Fruit fly (Drosophila melanogaster) whole organism, pupa: Measurements from ENCODE around the gene Gr94a.
A peak's percentile ranks its signal among the peaks of the same experiment; 100 is the strongest.

Experiments
- CG10348 ChIP-seq: fragments of 200-800 bp; sonication (Bioruptor generic); IDR thresholded peaks from 2 replicates; pipeline ENCODE4 v1.3.6; 2022; ENCODE audit warnings: missing biosample characterization, missing genetic modification characterization
- CG12605 ChIP-seq: fragments of 200-800 bp; sonication (Bioruptor generic); IDR thresholded peaks from 2 replicates; pipeline ENCODE4 v1.3.6; 2022; ENCODE audit warnings: missing biosample characterization, missing genetic modification characterization
- CG13204 ChIP-seq: fragments of 200-800 bp; sonication (Bioruptor generic); optimal IDR thresholded peaks from 2 replicates; lab custom pipeline; 2018; ENCODE audit warnings: missing biosample characterization, mild to moderate bottlenecking, missing genetic modification characterization, moderate library complexity
- CG14655 ChIP-seq: fragments of 200-800 bp; sonication (Bioruptor generic); optimal IDR thresholded peaks from 3 replicates; lab custom pipeline; 2017; ENCODE audit warnings: mild to moderate bottlenecking, missing biosample characterization, missing genetic modification reagents, missing genetic modification characterization
- CG15710 ChIP-seq: fragments of 200-800 bp; sonication (Bioruptor generic); optimal IDR thresholded peaks from 2 replicates; lab custom pipeline; 2018; ENCODE audit warnings: missing biosample characterization, mild to moderate bottlenecking, missing genetic modification characterization, moderate library complexity
- CG17806 ChIP-seq: fragments of 200-800 bp; sonication (Bioruptor generic); optimal IDR thresholded peaks from 2 replicates; lab custom pipeline; 2018; ENCODE audit warnings: missing biosample characterization, mild to moderate bottlenecking, missing genetic modification characterization, moderate library complexity
- CG8159 ChIP-seq: fragments of 200-800 bp; sonication (Bioruptor generic); optimal IDR thresholded peaks from 3 replicates; lab custom pipeline; 2018; ENCODE audit warnings: missing biosample characterization, mild to moderate bottlenecking, missing genetic modification characterization, moderate library complexity
- CG9948 ChIP-seq: fragments of 200-800 bp; sonication (Bioruptor generic); optimal IDR thresholded peaks from 2 replicates; lab custom pipeline; 2018; ENCODE audit warnings: missing biosample characterization, mild to moderate bottlenecking, missing genetic modification characterization, moderate library complexity
- EcR ChIP-seq: fragments of 200-800 bp; sonication (Bioruptor generic); optimal IDR thresholded peaks from 3 replicates; lab custom pipeline; 2019; ENCODE audit warnings: missing biosample characterization, missing genetic modification characterization, mild to moderate bottlenecking, moderate library complexity, missing genetic modification reagents
- Pif1A ChIP-seq: fragments of 200-800 bp; sonication (Bioruptor generic); optimal IDR thresholded peaks from 3 replicates; lab custom pipeline; 2016; ENCODE audit warnings: missing biosample characterization, missing genetic modification characterization
- Pif1B ChIP-seq: fragments of 200-800 bp; sonication (Bioruptor generic); optimal IDR thresholded peaks from 3 replicates; lab custom pipeline; 2016; ENCODE audit warnings: missing biosample characterization, missing genetic modification characterization
- Snoo ChIP-seq: fragments of 200-800 bp; sonication (Bioruptor generic); optimal IDR thresholded peaks from 3 replicates; lab custom pipeline; 2017; ENCODE audit warnings: missing biosample characterization, mild to moderate bottlenecking, missing genetic modification characterization, inconsistent platforms
- gl ChIP-seq: fragments of 200-800 bp; sonication (Bioruptor generic); optimal IDR thresholded peaks from 2 replicates; lab custom pipeline; 2018; ENCODE audit warnings: missing biosample characterization, mild to moderate bottlenecking, missing genetic modification characterization

- TF ChIP-seq CG14655 (GFP tag; lab: Kevin White, UChicago) (no peak), Pif1A (no peak), Pif1B (GFP tag; lab: Kevin White, UChicago) (no peak), EcR (GFP tag; lab: Kevin White, UChicago) (no peak), CG12605 (GFP tag; lab: Robert Waterston, UW) (no peak), CG13204 (GFP tag; lab: Kevin White, UChicago) (peak; percentile 15), CG17806 (tag; lab: Kevin White, UChicago) (no peak), CG15710 (tag; lab: Kevin White, UChicago) (no peak), CG8159 (tag; lab: Kevin White, UChicago) (no peak), CG9948 (tag; lab: Kevin White, UChicago) (no peak), Snoo (tag; lab: Kevin White, UChicago) (no peak), CG10348 (GFP tag; lab: Robert Waterston, UW) (no peak), gl (tag; lab: Kevin White, UChicago) (no peak)
Observed at dm6 chr3R:23027428-23027813, 24.1 kb upstream of the Gr94a start.
